Worm (Caenorhabditis elegans) whole organism, midembryonic: ENCODE measurements around the gene C50E3.9.

Source experiments
- flt-1 ChIP-seq: fragments of 200-800 bp; sonication (Bioruptor generic); IDR thresholded peaks from 2 replicates; pipeline ENCODE4 v1.3.6; 2022; ENCODE audit warnings: missing genetic modification characterization, missing compliant biosample characterization
- klf-2 ChIP-seq: fragments of 200-800 bp; sonication (Bioruptor generic); conservative IDR thresholded peaks from 2 replicates; pipeline ENCODE4 v1.3.6; 2022; ENCODE audit warnings: missing genetic modification reagents, missing genetic modification characterization, missing compliant biosample characterization
- med-1 ChIP-seq: sonication (generic microtip); optimal IDR thresholded peaks from 2 replicates; lab custom pipeline; 2017; ENCODE audit warnings: missing genetic modification characterization, mild to moderate bottlenecking, missing compliant biosample characterization, antibody characterized with exemption, missing genetic modification reagents; ENCODE audit not compliant: insufficient read depth
- ref-1 ChIP-seq: fragments of 200-800 bp; sonication (Bioruptor generic); conservative IDR thresholded peaks from 2 replicates; pipeline ENCODE4 v1.3.6; 2022; ENCODE audit warnings: missing genetic modification reagents, missing genetic modification characterization, missing compliant biosample characterization
- tab-1 ChIP-seq: fragments of 200-800 bp; sonication (Bioruptor generic); IDR thresholded peaks from 2 replicates; pipeline ENCODE4 v1.3.6; 2022; ENCODE audit warnings: missing genetic modification characterization, missing compliant biosample characterization
- ztf-23 ChIP-seq: fragments of 200-800 bp; sonication (Bioruptor generic); IDR thresholded peaks from 2 replicates; pipeline ENCODE4 v1.3.6; 2022; ENCODE audit warnings: missing genetic modification reagents, missing genetic modification characterization, missing compliant biosample characterization
- ztf-29 ChIP-seq: fragments of 200-800 bp; sonication (Bioruptor generic); IDR thresholded peaks from 2 replicates; pipeline ENCODE4 v1.3.6; 2022; ENCODE audit warnings: missing genetic modification reagents, missing genetic modification characterization, missing compliant biosample characterization

- TF ChIP-seq ztf-23, result no peak
- no peak for TF ChIP-seq flt-1 (GFP tag; lab: Robert Waterston, UW)
- TF ChIP-seq ztf-29 (GFP tag; lab: Robert Waterston, UW), result no peak
- no peak for TF ChIP-seq tab-1
- no peak for TF ChIP-seq klf-2 (GFP tag; lab: Robert Waterston, UW)
- no peak for TF ChIP-seq med-1 (GFP tag; lab: Kevin White, UChicago)
- no peak for TF ChIP-seq ref-1 (GFP tag; lab: Robert Waterston, UW)
These were observed 34.6 kb upstream of the C50E3.9 start, which contains the start of gene srd-31 for ce11 chrV:7634657-7635056.
